Fruit fly (Drosophila melanogaster): Measurements from ENCODE around the gene Fer2LCH.

Gene Fer2LCH

DNA sequence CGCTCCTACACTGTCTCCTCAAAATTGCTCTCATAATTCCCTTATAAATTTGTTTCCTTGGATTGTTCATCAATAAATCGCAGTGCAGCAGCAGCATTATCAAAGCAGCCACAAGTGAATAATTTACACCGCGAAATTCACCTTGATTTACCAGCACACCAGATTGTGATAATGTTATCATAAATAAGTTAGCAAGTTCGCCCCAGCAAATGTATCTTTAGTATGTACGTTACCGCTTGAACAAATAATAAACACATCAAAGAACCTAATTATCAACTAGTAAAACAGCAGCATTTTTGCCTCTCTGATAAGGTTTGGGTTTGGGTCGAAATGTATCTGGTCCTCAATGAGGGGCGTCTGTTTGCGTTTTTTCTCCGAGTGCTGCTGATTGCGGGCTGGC, 2.7 kb downstream of the Fer2LCH start:
- no peak for TF ChIP-seq Myc (optimal IDR thresholded peaks at IDR 0.05)
- TF ChIP-seq foxo (GFP tag; optimal IDR thresholded peaks at IDR 0.05) = peak in 1 of 2 experiments; percentile 11
- TF ChIP-seq Hr78 (GFP tag; optimal IDR thresholded peaks at IDR 0.05) = no peak
- TF ChIP-seq CG9705 (GFP tag; optimal IDR thresholded peaks at IDR 0.05) = no peak

DNA sequence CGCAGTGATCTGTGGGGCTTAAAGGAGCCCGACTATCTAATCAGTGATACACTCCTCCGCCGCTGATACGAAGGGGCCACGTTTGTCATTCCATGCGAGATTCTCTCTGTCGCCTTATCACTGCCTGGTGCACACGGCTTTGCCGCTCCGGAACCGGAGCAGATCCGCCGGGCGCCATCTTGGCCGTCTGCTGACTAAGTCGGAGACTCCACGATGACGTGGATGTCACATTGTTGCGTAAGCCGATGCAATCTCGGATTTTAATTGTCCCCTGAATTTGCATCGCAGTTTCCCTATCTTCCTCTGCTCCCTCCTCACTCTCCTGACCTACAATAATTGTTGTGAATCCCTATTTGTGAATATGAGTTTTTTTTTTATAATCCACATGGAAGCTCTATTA, 3.5 kb downstream of the Fer2LCH start:
- no peak for TF ChIP-seq Hnf4 (GFP tag; optimal IDR thresholded peaks at IDR 0.05)
- no peak for TF ChIP-seq Rel (GFP tag; optimal IDR thresholded peaks at IDR 0.05)
- TF ChIP-seq Rel (tag; optimal IDR thresholded peaks at IDR 0.05) = peak; percentile 91

DNA sequence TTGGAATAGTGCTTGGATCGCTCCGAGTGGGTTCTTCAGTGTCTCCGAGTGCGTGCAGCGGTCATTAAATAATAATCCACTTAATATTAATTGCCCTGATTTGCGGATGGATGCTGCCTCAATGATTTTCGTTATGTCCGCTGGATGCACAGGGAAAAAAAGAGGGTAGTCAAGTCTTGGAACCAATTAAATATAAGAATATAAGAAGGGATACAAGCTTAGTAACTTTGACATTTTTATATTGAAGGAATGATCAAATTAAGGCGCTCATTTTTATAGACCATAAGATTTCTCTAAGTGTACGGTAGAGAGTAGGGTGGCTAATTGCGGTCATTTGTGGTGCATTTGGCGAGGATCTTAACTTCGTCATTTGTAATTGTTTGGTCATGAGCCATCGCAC, 4.3 kb downstream of the Fer2LCH start:
- TF ChIP-seq br (GFP tag; optimal IDR thresholded peaks at IDR 0.05) (no peak), dsf (GFP tag; optimal IDR thresholded peaks at IDR 0.05; ENCODE audit: borderline replicate concordance) (no peak), Sp1 (GFP tag; optimal IDR thresholded peaks at IDR 0.05) (no peak), dl (GFP tag; optimal IDR thresholded peaks at IDR 0.05; ENCODE audit: insufficient read depth in 1 of 2, partially characterized antibody in 2 of 2) (no peak), CG9705 (GFP tag; optimal IDR thresholded peaks at IDR 0.05) (no peak), jim (GFP tag; optimal IDR thresholded peaks at IDR 0.05) (no peak), Abd-B (GFP tag; optimal IDR thresholded peaks at IDR 0.05) (no peak), lola (GFP tag; optimal IDR thresholded peaks at IDR 0.05) (no peak), fru (GFP tag; optimal IDR thresholded peaks at IDR 0.05) (no peak), foxo (GFP tag; optimal IDR thresholded peaks at IDR 0.05) (peak in 1 of 2 experiments; percentile 18), Hnf4 (GFP tag; optimal IDR thresholded peaks at IDR 0.05) (peak; percentile 14), GATAd (GFP tag; optimal IDR thresholded peaks at IDR 0.05) (no peak), HLH106 (tag; optimal IDR thresholded peaks at IDR 0.05) (peak; percentile 3), dmrt93B (GFP tag; optimal IDR thresholded peaks at IDR 0.05) (no peak), Dfd (GFP tag; optimal IDR thresholded peaks at IDR 0.05) (no peak), CrebA (GFP tag; optimal IDR thresholded peaks at IDR 0.05; ENCODE audit: borderline replicate concordance) (no peak), sv (GFP tag; optimal IDR thresholded peaks at IDR 0.05) (no peak), Dif (GFP tag; optimal IDR thresholded peaks at IDR 0.05; ENCODE audit: partially characterized antibody) (no peak), Rel (GFP tag; optimal IDR thresholded peaks at IDR 0.05) (no peak), Rel (tag; optimal IDR thresholded peaks at IDR 0.05) (no peak), OdsH (GFP tag; optimal IDR thresholded peaks at IDR 0.05) (no peak), Vsx2 (GFP tag; optimal IDR thresholded peaks at IDR 0.05; ENCODE audit: partially characterized antibody) (no peak), rgr (GFP tag; optimal IDR thresholded peaks at IDR 0.05) (peak; percentile 33), CG32264 (GFP tag; optimal IDR thresholded peaks at IDR 0.05) (no peak), Jra (GFP tag; optimal IDR thresholded peaks at IDR 0.05) (no peak), h (GFP tag; optimal IDR thresholded peaks at IDR 0.05) (peak; percentile 33), Hr78 (GFP tag; optimal IDR thresholded peaks at IDR 0.05) (no peak), Myc (optimal IDR thresholded peaks at IDR 0.05) (no peak), ey (GFP tag; optimal IDR thresholded peaks at IDR 0.05) (peak; percentile 2)

DNA sequence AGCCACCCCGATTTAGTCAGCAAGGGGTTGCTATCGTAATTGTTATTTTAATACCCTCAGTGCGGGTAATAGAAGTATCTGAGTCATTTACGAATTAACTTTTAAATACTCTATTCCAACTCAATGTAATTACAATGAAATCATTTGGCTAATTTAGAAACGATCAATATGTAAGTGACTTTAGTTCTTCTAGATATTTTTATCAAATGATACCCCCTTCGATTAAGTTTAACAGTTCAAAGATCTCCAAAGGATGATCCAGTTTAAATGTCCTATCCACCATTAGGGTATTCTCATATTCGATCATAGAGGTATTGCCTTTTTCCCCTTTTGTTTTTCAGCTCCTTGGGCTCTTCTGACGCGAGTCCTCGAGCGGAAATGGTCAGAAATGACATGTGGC, 6.3 kb downstream of the Fer2LCH start:
- TF ChIP-seq fru (GFP tag; optimal IDR thresholded peaks at IDR 0.05) (peak; percentile 6), dl (GFP tag; optimal IDR thresholded peaks at IDR 0.05; ENCODE audit: insufficient read depth in 1 of 2, partially characterized antibody in 2 of 2) (no peak), woc (GFP tag; optimal IDR thresholded peaks at IDR 0.05) (peak; percentile 35), rgr (GFP tag; optimal IDR thresholded peaks at IDR 0.05) (no peak), foxo (GFP tag; optimal IDR thresholded peaks at IDR 0.05) (peak in 1 of 2 experiments; percentile 1), Myc (optimal IDR thresholded peaks at IDR 0.05) (no peak), HLH106 (tag; optimal IDR thresholded peaks at IDR 0.05) (peak; percentile 5), CG9705 (GFP tag; optimal IDR thresholded peaks at IDR 0.05) (no peak)

DNA sequence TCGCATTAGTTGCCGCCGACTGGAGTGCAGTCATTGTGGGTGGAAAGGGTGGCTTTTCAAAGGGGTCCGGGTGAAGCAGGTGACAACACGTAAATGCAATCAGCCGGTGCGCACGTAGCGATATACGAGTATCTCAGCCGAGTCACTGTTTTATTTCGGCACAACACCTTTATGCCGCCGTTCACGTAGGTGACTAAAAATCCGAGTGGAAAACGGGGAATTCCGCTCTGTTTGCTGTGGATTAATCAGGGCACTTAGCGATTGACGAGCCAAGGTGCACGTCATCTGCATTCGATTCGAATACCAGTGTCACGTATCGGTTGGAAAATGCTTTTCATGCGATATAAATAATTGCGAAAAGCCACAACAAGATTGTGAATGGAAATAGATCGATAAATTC, 18.9 kb downstream of the Fer2LCH start:
- no peak for TF ChIP-seq Hnf4 (GFP tag; optimal IDR thresholded peaks at IDR 0.05)
- no peak for TF ChIP-seq Rel (GFP tag; optimal IDR thresholded peaks at IDR 0.05)
- peak; percentile 94 for TF ChIP-seq Rel (tag; optimal IDR thresholded peaks at IDR 0.05)

DNA sequence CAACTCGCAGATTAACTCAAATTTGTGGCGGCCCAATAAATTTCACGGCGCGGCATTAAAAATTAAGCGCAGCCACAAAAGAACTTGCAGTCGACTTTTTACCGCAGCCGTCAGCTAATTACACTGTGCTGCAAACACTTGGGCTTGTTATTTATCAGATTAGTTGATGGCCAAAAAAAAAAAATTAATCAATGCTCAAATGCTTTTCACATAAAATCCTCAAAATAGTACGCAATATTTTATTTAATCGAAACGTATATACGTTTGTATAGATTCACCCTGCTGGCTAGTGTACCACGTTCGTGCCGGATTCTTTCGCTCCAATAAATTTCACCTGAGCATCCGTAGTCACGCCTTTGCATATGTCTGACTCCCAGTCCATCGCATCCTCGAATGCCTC, 26.2 kb downstream of the Fer2LCH start:
- peak; percentile 55 for TF ChIP-seq OdsH (GFP tag; optimal IDR thresholded peaks at IDR 0.05)
- peak; percentile 57 for TF ChIP-seq br (GFP tag; optimal IDR thresholded peaks at IDR 0.05)
- TF ChIP-seq fru (GFP tag; optimal IDR thresholded peaks at IDR 0.05) = peak; percentile 44
- TF ChIP-seq lola (GFP tag; optimal IDR thresholded peaks at IDR 0.05) = no peak
- TF ChIP-seq HLH106 (tag; optimal IDR thresholded peaks at IDR 0.05) = peak; percentile 27
- no peak for TF ChIP-seq sv (GFP tag; optimal IDR thresholded peaks at IDR 0.05)
- no peak for TF ChIP-seq GATAd (GFP tag; optimal IDR thresholded peaks at IDR 0.05)
- no peak for TF ChIP-seq Dif (GFP tag; optimal IDR thresholded peaks at IDR 0.05; ENCODE audit: partially characterized antibody)
- TF ChIP-seq dmrt93B (GFP tag; optimal IDR thresholded peaks at IDR 0.05) = peak; percentile 0
- peak; percentile 56 for TF ChIP-seq h (GFP tag; optimal IDR thresholded peaks at IDR 0.05)
- TF ChIP-seq foxo (GFP tag; optimal IDR thresholded peaks at IDR 0.05) = peak in 1 of 2 experiments; percentile 70
- TF ChIP-seq woc (GFP tag; optimal IDR thresholded peaks at IDR 0.05) = peak; percentile 9
- TF ChIP-seq Mio (GFP tag; optimal IDR thresholded peaks at IDR 0.05) = no peak
- TF ChIP-seq rgr (GFP tag; optimal IDR thresholded peaks at IDR 0.05) = peak; percentile 60
- no peak for TF ChIP-seq N (GFP tag; optimal IDR thresholded peaks at IDR 0.05)
- TF ChIP-seq Dfd (GFP tag; optimal IDR thresholded peaks at IDR 0.05) = no peak
- peak; percentile 9 for TF ChIP-seq Hnf4 (GFP tag; optimal IDR thresholded peaks at IDR 0.05)
- no peak for TF ChIP-seq Rel (GFP tag; optimal IDR thresholded peaks at IDR 0.05)
- TF ChIP-seq Rel (tag; optimal IDR thresholded peaks at IDR 0.05) = no peak
- no peak for TF ChIP-seq brk (GFP tag; optimal IDR thresholded peaks at IDR 0.05)
- TF ChIP-seq dsf (GFP tag; optimal IDR thresholded peaks at IDR 0.05; ENCODE audit: borderline replicate concordance) = no peak
- peak; percentile 46 for TF ChIP-seq ey (GFP tag; optimal IDR thresholded peaks at IDR 0.05)
- no peak for TF ChIP-seq Vsx2 (GFP tag; optimal IDR thresholded peaks at IDR 0.05; ENCODE audit: partially characterized antibody)
- TF ChIP-seq Abd-B (GFP tag; optimal IDR thresholded peaks at IDR 0.05) = no peak
- TF ChIP-seq Sp1 (GFP tag; optimal IDR thresholded peaks at IDR 0.05) = peak; percentile 6

Data from whole organism, wandering third instar larva.